Fruit fly (Drosophila melanogaster): ENCODE data around the gene Daao2.

Daao2 gene

DNA sequence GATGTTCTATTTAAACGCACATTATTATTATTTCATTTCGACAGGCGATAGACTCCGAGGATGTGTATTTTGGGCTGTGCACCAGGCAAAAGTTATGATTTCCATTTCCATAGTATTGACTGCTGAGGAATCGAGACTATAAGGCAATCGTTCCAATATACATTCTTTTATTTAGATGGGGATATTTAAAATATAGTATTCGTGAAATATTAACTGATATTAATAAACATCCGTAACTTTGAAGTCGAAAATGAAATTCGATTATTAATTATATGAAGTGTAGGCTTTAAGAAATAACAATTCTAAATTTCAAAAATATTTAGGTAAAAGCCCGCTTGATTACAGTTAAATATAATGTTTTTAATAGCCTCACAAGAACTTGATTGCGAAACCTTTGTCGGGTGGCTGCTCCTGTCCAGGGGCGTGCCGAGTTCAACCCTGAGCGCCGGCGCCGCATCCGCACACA lies 27.5 kb downstream of the Daao2 start (continued):
- no peak for TF ChIP-seq MESR4 (GFP tag; optimal IDR thresholded peaks at IDR 0.05)
- TF ChIP-seq da (GFP tag; optimal IDR thresholded peaks at IDR 0.05), result no peak
- TF ChIP-seq kay (GFP tag; optimal IDR thresholded peaks at IDR 0.05), result no peak
- peak; percentile 26 for TF ChIP-seq unpg (GFP tag; optimal IDR thresholded peaks at IDR 0.05)
- TF ChIP-seq Six4 (GFP tag; optimal IDR thresholded peaks at IDR 0.05), result no peak
- peak; percentile 61 for TF ChIP-seq Oli (tag; optimal IDR thresholded peaks at IDR 0.05)
- TF ChIP-seq CG30403 (GFP tag; optimal IDR thresholded peaks at IDR 0.05), result peak; percentile 58
- peak; percentile 77 for TF ChIP-seq gem (tag; optimal IDR thresholded peaks at IDR 0.05)
- peak; percentile 28 for TF ChIP-seq Spps (tag; optimal IDR thresholded peaks at IDR 0.05)
- TF ChIP-seq Vsx1 (GFP tag; optimal IDR thresholded peaks at IDR 0.05), result peak; percentile 12
- no peak for TF ChIP-seq psq (GFP tag; optimal IDR thresholded peaks at IDR 0.05)
- peak; percentile 66 for TF ChIP-seq phol (tag; optimal IDR thresholded peaks at IDR 0.05)
- TF ChIP-seq CoRest (tag; optimal IDR thresholded peaks at IDR 0.05), result peak; percentile 69
- peak; percentile 11 for TF ChIP-seq CG6683 (GFP tag; optimal IDR thresholded peaks at IDR 0.05)
- TF ChIP-seq CG8478 (optimal IDR thresholded peaks at IDR 0.05), result no peak
- TF ChIP-seq D19A (tag; optimal IDR thresholded peaks at IDR 0.05), result peak; percentile 76
- TF ChIP-seq CG13296 (GFP tag; optimal IDR thresholded peaks at IDR 0.05), result peak; percentile 12
- TF ChIP-seq fd102C (GFP tag; optimal IDR thresholded peaks at IDR 0.05), result peak; percentile 68
- peak; percentile 85 for TF ChIP-seq CG10979 (tag; optimal IDR thresholded peaks at IDR 0.05)
- TF ChIP-seq CG7372 (GFP tag; IDR thresholded peaks at IDR 0.05), result no peak
- peak; percentile 30 for TF ChIP-seq Nf-YC (tag; optimal IDR thresholded peaks at IDR 0.05)
- peak; percentile 78 for TF ChIP-seq CG33557 (GFP tag; optimal IDR thresholded peaks at IDR 0.05)
- TF ChIP-seq dmrt11E (tag; optimal IDR thresholded peaks at IDR 0.05), result peak; percentile 85
- no peak for TF ChIP-seq CG34224 (GFP tag; IDR thresholded peaks at IDR 0.05; ENCODE audit: partially characterized antibody)
- TF ChIP-seq sqz (GFP tag; optimal IDR thresholded peaks at IDR 0.05), result peak; percentile 11
- no peak for TF ChIP-seq ab (GFP tag; optimal IDR thresholded peaks at IDR 0.05)
- TF ChIP-seq dmrt99B (tag; optimal IDR thresholded peaks at IDR 0.05), result peak; percentile 71
- TF ChIP-seq Jarid2 (GFP tag; optimal IDR thresholded peaks at IDR 0.05), result no peak
- TF ChIP-seq hkb (optimal IDR thresholded peaks at IDR 0.05), result no peak
- peak; percentile 59 for TF ChIP-seq hkb (GFP tag; IDR thresholded peaks at IDR 0.05)
- peak; percentile 59 for TF ChIP-seq trem (tag; optimal IDR thresholded peaks at IDR 0.05)
- TF ChIP-seq BtbVII (GFP tag; optimal IDR thresholded peaks at IDR 0.05), result peak; percentile 1
- TF ChIP-seq D (optimal IDR thresholded peaks at IDR 0.05), result no peak
- TF ChIP-seq D (GFP tag; optimal IDR thresholded peaks at IDR 0.05), result peak; percentile 66
- TF ChIP-seq CG15601 (tag; optimal IDR thresholded peaks at IDR 0.05), result peak; percentile 49
- TF ChIP-seq CG7987 (GFP tag; optimal IDR thresholded peaks at IDR 0.05), result no peak
- TF ChIP-seq CG10267 (tag; optimal IDR thresholded peaks at IDR 0.05), result peak; percentile 79
- peak in 1 of 3 experiments; percentile 91 for TF ChIP-seq lola (GFP tag; optimal IDR thresholded peaks at IDR 0.05)
- TF ChIP-seq CG2199 (GFP tag; IDR thresholded peaks at IDR 0.05), result no peak
- peak in 1 of 2 experiments; percentile 19 for TF ChIP-seq crp (GFP tag; optimal IDR thresholded peaks at IDR 0.05)
- TF ChIP-seq tap (tag; optimal IDR thresholded peaks at IDR 0.05), result peak; percentile 42
- TF ChIP-seq onecut (GFP tag; IDR thresholded peaks at IDR 0.05), result peak; percentile 44
- TF ChIP-seq cad (GFP tag; optimal IDR thresholded peaks at IDR 0.05), result no peak
- TF ChIP-seq Oaz (GFP tag; IDR thresholded peaks at IDR 0.05), result no peak
- TF ChIP-seq vnd (GFP tag; IDR thresholded peaks at IDR 0.05; ENCODE audit: partially characterized antibody), result no peak
- peak; percentile 40 for TF ChIP-seq PHDP (tag; optimal IDR thresholded peaks at IDR 0.05)
- TF ChIP-seq tgo (GFP tag; IDR thresholded peaks at IDR 0.05), result no peak; the same call in 2 of the 3 replicates
- TF ChIP-seq Scr (GFP tag; IDR thresholded peaks at IDR 0.05; ENCODE audit: partially characterized antibody), result no peak
- no peak for TF ChIP-seq Atf3 (GFP tag; optimal IDR thresholded peaks at IDR 0.05)
- peak; percentile 42 for TF ChIP-seq CG8388 (GFP tag; optimal IDR thresholded peaks at IDR 0.05)

All from whole organism, embryonic.